Worm (Caenorhabditis elegans): Measurements from ENCODE around the gene nhr-78.

The nhr-78 gene

DNA sequence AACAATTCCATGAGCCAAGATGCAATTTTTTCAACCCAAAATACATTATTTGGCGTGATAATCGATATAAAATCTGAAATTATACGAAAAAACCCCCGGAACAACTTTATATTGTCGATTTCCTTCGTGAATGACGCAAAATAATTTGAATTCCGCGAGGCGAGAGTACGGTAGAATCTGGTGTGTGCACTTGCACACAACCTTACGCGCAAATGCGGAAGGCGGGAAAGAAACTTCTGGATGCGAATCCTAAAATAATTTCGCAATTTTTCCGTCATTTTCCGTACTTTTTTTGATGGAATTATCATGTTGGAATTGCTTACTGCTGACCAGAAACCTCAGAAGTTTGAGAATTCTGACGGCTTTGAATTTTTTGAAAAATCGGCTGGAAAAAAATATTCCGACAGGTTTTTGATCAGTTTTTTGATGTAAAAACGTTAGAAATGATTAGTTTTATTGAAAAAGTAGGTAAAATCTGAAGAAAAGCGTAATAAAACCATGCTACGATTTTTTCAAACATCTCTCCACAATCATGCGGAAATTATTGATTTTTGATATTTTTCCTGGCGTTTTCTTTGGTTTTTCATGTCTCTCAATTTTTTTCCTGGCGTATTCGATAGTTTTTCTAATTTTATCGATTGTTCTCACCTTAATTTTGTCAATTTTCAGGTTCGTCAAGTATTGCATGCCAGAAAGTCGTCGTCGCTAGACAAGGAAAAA is 29.7 kb upstream of the nhr-78 start, which contains the start of gene set-9:
Gene set-9 (plus strand): TSS at position 670 of the 720 bp plus-strand sequence.
- no peak for TF ChIP-seq snpc-4 (tag; optimal IDR thresholded peaks at IDR 0.05)
- no peak for TF ChIP-seq eor-1 (tag; optimal IDR thresholded peaks at IDR 0.05)
- no peak for TF ChIP-seq aly-2 (tag; optimal IDR thresholded peaks at IDR 0.05)
- no peak for TF ChIP-seq nhr-23 (tag; optimal IDR thresholded peaks at IDR 0.05)
- TF ChIP-seq sea-2 (GFP tag; optimal IDR thresholded peaks at IDR 0.05), result no peak
- no peak for TF ChIP-seq fos-1 (tag; optimal IDR thresholded peaks at IDR 0.05)
- no peak for TF ChIP-seq fkh-10 (GFP tag; optimal IDR thresholded peaks at IDR 0.05)
- TF ChIP-seq mdl-1 (tag; optimal IDR thresholded peaks at IDR 0.05), result no peak

DNA sequence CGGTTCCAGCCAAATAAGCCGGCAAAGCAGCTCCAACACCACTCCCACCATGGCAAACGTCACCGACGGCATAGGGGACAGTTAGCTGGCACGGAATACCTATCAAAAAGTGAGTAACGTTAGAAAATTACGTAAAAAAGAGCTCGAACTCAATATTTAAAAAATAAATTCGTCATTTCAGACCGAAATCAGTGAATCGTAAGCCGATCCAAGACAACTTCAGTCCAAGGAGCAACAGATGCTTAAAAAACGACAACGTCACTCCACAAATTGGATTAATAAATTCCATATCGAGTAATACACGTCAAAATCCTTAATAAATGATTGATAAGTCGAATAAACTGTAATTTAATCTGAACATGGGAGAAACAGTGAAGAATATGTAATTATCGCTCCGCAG is 28.6 kb upstream of the nhr-78 start:
- no peak for TF ChIP-seq skn-1 (tag; optimal IDR thresholded peaks at IDR 0.05)
- TF ChIP-seq ztf-4 (tag; optimal IDR thresholded peaks at IDR 0.05), result no peak
- TF ChIP-seq zag-1 (tag; optimal IDR thresholded peaks at IDR 0.05), result no peak
- no peak for TF ChIP-seq mml-1 (tag; optimal IDR thresholded peaks at IDR 0.05)
- TF ChIP-seq unc-62 (GFP tag; optimal IDR thresholded peaks at IDR 0.05), result no peak
- TF ChIP-seq nhr-76 (tag; optimal IDR thresholded peaks at IDR 0.05), result no peak
- no peak for TF ChIP-seq R02D3.7 (tag; optimal IDR thresholded peaks at IDR 0.05)
- no peak for TF ChIP-seq nhr-67 (tag; optimal IDR thresholded peaks at IDR 0.05)
- no peak for TF ChIP-seq nfya-1 (tag; optimal IDR thresholded peaks at IDR 0.05; ENCODE audit: insufficient read depth)
- no peak for TF ChIP-seq ceh-9 (tag; optimal IDR thresholded peaks at IDR 0.05)
- no peak for TF ChIP-seq nhr-25 (tag; optimal IDR thresholded peaks at IDR 0.05)
- TF ChIP-seq nhr-28 (tag; optimal IDR thresholded peaks at IDR 0.05), result no peak
- no peak for TF ChIP-seq ztf-11 (tag; optimal IDR thresholded peaks at IDR 0.05)
- no peak for TF ChIP-seq elt-2 (tag; optimal IDR thresholded peaks at IDR 0.05)
- no peak for TF ChIP-seq ZK546.5 (tag; optimal IDR thresholded peaks at IDR 0.05)
- TF ChIP-seq ceh-28 (tag; optimal IDR thresholded peaks at IDR 0.05), result no peak
- no peak for TF ChIP-seq ceh-82 (tag; optimal IDR thresholded peaks at IDR 0.05)
- TF ChIP-seq egl-5 (tag; optimal IDR thresholded peaks at IDR 0.05), result no peak
- no peak for TF ChIP-seq fkh-2 (tag; optimal IDR thresholded peaks at IDR 0.05)
- TF ChIP-seq nhr-12 (tag; optimal IDR thresholded peaks at IDR 0.05), result no peak

DNA sequence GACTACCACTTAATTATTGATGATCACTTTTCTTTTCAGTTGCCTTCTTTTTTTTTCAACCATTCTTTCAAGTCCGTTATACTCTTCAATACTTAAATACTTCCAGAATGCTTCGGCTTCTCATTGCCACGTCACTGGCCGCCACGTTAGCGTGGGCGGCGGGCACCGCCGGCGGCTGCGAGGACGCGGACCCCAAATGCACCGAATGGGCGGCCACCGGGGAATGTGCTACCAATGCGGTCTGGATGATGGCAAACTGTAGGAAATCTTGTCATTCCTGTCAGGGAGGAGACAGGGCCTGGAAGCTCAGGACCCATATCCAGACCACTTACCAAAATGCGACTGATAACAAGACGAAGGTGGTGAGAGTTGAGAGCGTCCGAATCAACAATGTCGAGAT is 23.5 kb upstream of the nhr-78 start, which contains the start of gene lgc-22:
Gene lgc-22 (plus strand): TSS at position 105 of the 400 bp plus-strand sequence.
- TF ChIP-seq nhr-23 (tag; optimal IDR thresholded peaks at IDR 0.05), result no peak
- TF ChIP-seq fkh-10 (GFP tag; optimal IDR thresholded peaks at IDR 0.05), result no peak
- no peak for TF ChIP-seq elt-2 (tag; optimal IDR thresholded peaks at IDR 0.05)
- TF ChIP-seq R02D3.7 (tag; optimal IDR thresholded peaks at IDR 0.05), result no peak
- no peak for TF ChIP-seq nhr-237 (tag; optimal IDR thresholded peaks at IDR 0.05)
- no peak for TF ChIP-seq ZK546.5 (tag; optimal IDR thresholded peaks at IDR 0.05)
- no peak for TF ChIP-seq jun-1 (tag; optimal IDR thresholded peaks at IDR 0.05)
- no peak for TF ChIP-seq nfya-1 (tag; optimal IDR thresholded peaks at IDR 0.05; ENCODE audit: insufficient read depth)
- no peak for TF ChIP-seq ceh-16 (tag; optimal IDR thresholded peaks at IDR 0.05)
- TF ChIP-seq ztf-11 (tag; optimal IDR thresholded peaks at IDR 0.05), result no peak
- no peak for TF ChIP-seq nhr-76 (tag; optimal IDR thresholded peaks at IDR 0.05)
- TF ChIP-seq nhr-67 (tag; optimal IDR thresholded peaks at IDR 0.05), result no peak
- TF ChIP-seq skn-1 (tag; optimal IDR thresholded peaks at IDR 0.05), result no peak
- no peak for TF ChIP-seq hmg-11 (tag; optimal IDR thresholded peaks at IDR 0.05)
- TF ChIP-seq mml-1 (tag; optimal IDR thresholded peaks at IDR 0.05), result no peak
- no peak for TF ChIP-seq lin-15B (tag; optimal IDR thresholded peaks at IDR 0.05)

DNA sequence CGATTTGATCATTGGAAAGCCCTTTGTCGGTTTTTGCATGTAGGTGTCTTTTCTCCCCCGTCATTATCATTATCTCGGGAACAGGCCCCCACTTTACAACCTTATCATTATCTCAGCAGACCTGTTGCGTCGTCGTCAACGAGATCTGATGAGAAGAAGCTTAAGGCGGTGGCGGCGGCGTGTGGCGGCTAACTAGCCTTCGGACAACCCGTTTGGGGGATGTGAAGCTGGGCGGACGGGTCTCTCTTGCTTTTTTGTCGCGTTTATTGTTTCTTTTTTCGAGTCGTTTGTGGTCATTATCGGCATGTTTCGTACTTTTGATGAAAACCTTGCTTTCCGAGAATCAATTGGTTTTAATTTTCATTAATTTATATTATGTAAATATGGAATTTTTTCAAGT is 22.3 kb upstream of the nhr-78 start:
- TF ChIP-seq nhr-12 (tag; optimal IDR thresholded peaks at IDR 0.05) (no peak), nhr-237 (tag; optimal IDR thresholded peaks at IDR 0.05) (no peak), pha-4 (tag; optimal IDR thresholded peaks at IDR 0.05) (no peak), nhr-67 (tag; optimal IDR thresholded peaks at IDR 0.05) (no peak), zag-1 (tag; optimal IDR thresholded peaks at IDR 0.05) (no peak), fkh-2 (tag; optimal IDR thresholded peaks at IDR 0.05) (no peak), daf-12 (tag; optimal IDR thresholded peaks at IDR 0.05) (no peak), ceh-82 (tag; optimal IDR thresholded peaks at IDR 0.05) (no peak), nhr-25 (tag; optimal IDR thresholded peaks at IDR 0.05) (peak; percentile 54), elt-1 (tag; optimal IDR thresholded peaks at IDR 0.05) (no peak), jun-1 (tag; optimal IDR thresholded peaks at IDR 0.05) (no peak), aly-2 (tag; optimal IDR thresholded peaks at IDR 0.05) (no peak), nhr-77 (tag; optimal IDR thresholded peaks at IDR 0.05) (no peak), nhr-23 (tag; optimal IDR thresholded peaks at IDR 0.05) (peak; percentile 19), sea-2 (GFP tag; optimal IDR thresholded peaks at IDR 0.05) (no peak), snpc-4 (tag; optimal IDR thresholded peaks at IDR 0.05) (no peak), nfya-1 (tag; optimal IDR thresholded peaks at IDR 0.05; ENCODE audit: insufficient read depth) (no peak), nhr-43 (tag; optimal IDR thresholded peaks at IDR 0.05; ENCODE audit: poor library complexity, severe bottlenecking) (peak; percentile 57)
